Worm (Caenorhabditis elegans): Measurements from ENCODE around the gene vrk-1.

DNA sequence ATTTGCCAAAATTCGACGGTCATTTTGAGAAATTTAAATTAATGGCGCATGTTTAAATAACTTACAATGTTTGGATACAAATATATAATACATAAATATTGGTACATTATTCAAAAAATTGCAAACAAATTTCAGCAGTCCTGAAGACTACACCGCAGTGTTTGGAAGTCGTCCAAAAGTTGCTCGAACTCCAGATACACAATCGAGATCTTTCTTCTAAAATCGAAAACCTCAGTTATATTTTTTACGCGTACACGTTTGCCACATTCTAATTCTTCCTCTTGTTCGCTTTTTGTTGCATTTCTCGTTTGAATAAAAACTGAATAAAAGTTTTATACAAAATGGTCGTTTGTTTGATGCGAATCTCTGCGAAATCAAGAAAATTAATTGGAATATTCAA lies 17.5 kb upstream of the vrk-1 start, which contains the start of gene tsp-18:
- no peak for TF ChIP-seq him-1 (tag; optimal IDR thresholded peaks at IDR 0.05)
- TF ChIP-seq W03F9.2 (tag; optimal IDR thresholded peaks at IDR 0.05) = no peak
- no peak for TF ChIP-seq dao-5 (tag; optimal IDR thresholded peaks at IDR 0.05)

All from whole organism, L4/young adult.